Worm (Caenorhabditis elegans) whole organism, L1 larva: ENCODE results near the gene C25F9.12.

ENCODE experiments used
- ces-1 ChIP-seq: fragments of 150-350 bp; optimal IDR thresholded peaks from 2 replicates; lab custom pipeline; 2014; ENCODE audit warnings: missing biosample characterization, missing genetic modification reagents, missing genetic modification characterization
- dsc-1 ChIP-seq: sonication (generic microtip); optimal IDR thresholded peaks from 2 replicates; lab custom pipeline; 2016; ENCODE audit warnings: mild to moderate bottlenecking, missing genetic modification characterization, missing compliant biosample characterization
- efl-1 ChIP-seq, 4 experiments: fragments of 150-350 bp; optimal IDR thresholded peaks in 3 of 4; peaks in 1 of 4; 1 replicate in 1 of 4; 2 replicates in 3 of 4; lab custom pipeline; 2014; ENCODE audit warnings: missing biosample characterization in 2 of 4, missing genetic modification characterization in 2 of 4, missing genetic modification reagents in 2 of 4
- rnt-1 ChIP-seq: sonication (generic microtip); optimal IDR thresholded peaks from 2 replicates; lab custom pipeline; 2016; ENCODE audit warnings: mild to moderate bottlenecking, missing genetic modification characterization, moderate library complexity, missing compliant biosample characterization
- skn-1 ChIP-seq: fragments of 150-350 bp; optimal IDR thresholded peaks from 2 replicates; lab custom pipeline; 2014; ENCODE audit warnings: missing biosample characterization, missing genetic modification characterization
- unc-62 ChIP-seq: fragments of 150-350 bp; optimal IDR thresholded peaks from 2 replicates; lab custom pipeline; 2014; ENCODE audit warnings: missing biosample characterization, missing genetic modification reagents, missing genetic modification characterization

DNA sequence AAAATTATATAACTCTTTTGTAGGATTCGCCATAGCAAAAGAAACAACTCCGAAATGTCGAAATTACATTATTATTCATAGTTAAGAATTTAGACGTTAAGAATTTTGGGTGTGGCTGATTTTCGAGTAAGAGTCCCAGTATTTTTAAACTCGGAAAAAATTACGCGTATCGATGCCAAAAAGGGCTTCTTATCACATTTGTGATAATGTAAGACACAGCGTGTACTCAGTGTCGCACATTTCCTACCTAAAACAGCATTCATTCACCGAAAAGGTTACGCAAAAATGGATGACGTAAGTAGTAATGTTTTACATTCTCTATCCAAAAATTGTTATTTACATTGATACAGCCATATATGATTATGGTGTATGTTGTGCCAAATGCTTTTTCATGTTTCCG is 46.8 kb upstream of the C25F9.12 start, which contains the start of gene M04C3.5:
- no peak for TF ChIP-seq ces-1
- TF ChIP-seq skn-1 (tag; lab: Kevin White, UChicago) = no peak
- TF ChIP-seq efl-1 (optimal IDR thresholded peaks at IDR 0.05; lab: Kevin White, UChicago) = no peak
- no peak for TF ChIP-seq efl-1 (GFP tag; optimal IDR thresholded peaks at IDR 0.05 in 1 of 2; lab: Kevin White, UChicago)
- TF ChIP-seq dsc-1 (tag; lab: Kevin White, UChicago) = no peak
- no peak for TF ChIP-seq unc-62 (GFP tag; lab: Kevin White, UChicago)
- TF ChIP-seq rnt-1 = no peak
